Fruit fly (Drosophila melanogaster) whole organism, embryonic: ENCODE measurements around the gene CG7742.
A peak's percentile ranks its signal among the peaks of the same experiment; 100 is the strongest.

Experiments used
- Awh ChIP-seq: fragments of 200-800 bp; sonication (Bioruptor generic); IDR thresholded peaks from 2 replicates; pipeline ENCODE4, ENCODE4 v1.3.6; 2022; ENCODE audit warnings: missing biosample characterization, missing genetic modification characterization
- CG10267 ChIP-seq: fragments of 200-800 bp; sonication (Bioruptor generic); optimal IDR thresholded peaks from 2 replicates; lab custom pipeline; 2018; ENCODE audit warnings: missing biosample characterization, mild to moderate bottlenecking, missing genetic modification characterization, moderate library complexity
- CG10366 ChIP-seq: fragments of 200-800 bp; sonication (Bioruptor generic); IDR thresholded peaks from 2 replicates; pipeline ENCODE4 v1.3.6; 2022; ENCODE audit warnings: missing biosample characterization, missing genetic modification characterization
- CG10979 ChIP-seq: fragments of 200-800 bp; sonication (Bioruptor generic); optimal IDR thresholded peaks from 2 replicates; lab custom pipeline; 2018; ENCODE audit warnings: missing biosample characterization, mild to moderate bottlenecking, missing genetic modification characterization, moderate library complexity
- CG12236 ChIP-seq: fragments of 200-800 bp; sonication (Bioruptor generic); optimal IDR thresholded peaks from 2 replicates; lab custom pipeline; 2016; ENCODE audit warnings: missing biosample characterization, missing genetic modification characterization
- CG13775 ChIP-seq: fragments of 200-800 bp; sonication (Bioruptor generic); optimal IDR thresholded peaks from 3 replicates; lab custom pipeline; 2017; ENCODE audit warnings: missing biosample characterization, mild to moderate bottlenecking, missing genetic modification characterization
- CG13894 ChIP-seq: fragments of 200-800 bp; sonication (Bioruptor generic); optimal IDR thresholded peaks from 3 replicates; lab custom pipeline; 2018; ENCODE audit warnings: missing biosample characterization, mild to moderate bottlenecking, missing genetic modification characterization, moderate library complexity
- CG15696 ChIP-seq: fragments of 200-800 bp; sonication (Bioruptor generic); optimal IDR thresholded peaks from 2 replicates; lab custom pipeline; 2019; ENCODE audit warnings: missing biosample characterization, mild to moderate bottlenecking, missing genetic modification characterization, moderate library complexity
- CG16779 ChIP-seq: fragments of 200-800 bp; sonication (Bioruptor generic); IDR thresholded peaks from 2 replicates; pipeline ENCODE4 v1.3.6; 2022; ENCODE audit warnings: missing biosample characterization, missing genetic modification characterization
- CG16815 ChIP-seq: fragments of 200-800 bp; sonication (Bioruptor generic); optimal IDR thresholded peaks from 3 replicates; lab custom pipeline; 2017; ENCODE audit warnings: missing biosample characterization, mild to moderate bottlenecking, missing genetic modification characterization
- CG17328 ChIP-seq: fragments of 200-800 bp; sonication (Bioruptor generic); IDR thresholded peaks from 2 replicates; pipeline ENCODE4 v1.3.6; 2022; ENCODE audit warnings: missing biosample characterization, missing genetic modification characterization
- CG17361 ChIP-seq: fragments of 200-800 bp; sonication (Bioruptor generic); IDR thresholded peaks from 3 replicates; pipeline ENCODE4 v1.3.6; 2022; ENCODE audit warnings: missing biosample characterization, missing genetic modification characterization
- CG17568 ChIP-seq: fragments of 200-800 bp; sonication (Bioruptor generic); optimal IDR thresholded peaks from 2 replicates; lab custom pipeline; 2018; ENCODE audit warnings: missing biosample characterization, mild to moderate bottlenecking, missing genetic modification characterization, moderate library complexity
- CG31224 ChIP-seq: fragments of 200-800 bp; sonication (Bioruptor generic); IDR thresholded peaks from 2 replicates; pipeline ENCODE4 v1.3.6; 2022; ENCODE audit warnings: missing biosample characterization, missing genetic modification characterization
- CG32772 ChIP-seq: fragments of 200-800 bp; sonication (Bioruptor generic); IDR thresholded peaks from 2 replicates; pipeline ENCODE4 v1.3.6; 2022; ENCODE audit warnings: missing biosample characterization, missing genetic modification characterization
- CG4404 ChIP-seq: fragments of 200-800 bp; sonication (Bioruptor generic); IDR thresholded peaks from 2 replicates; pipeline ENCODE4 v1.3.6; 2022; ENCODE audit warnings: missing biosample characterization, missing genetic modification characterization
- CG6175 ChIP-seq: fragments of 200-800 bp; sonication (Bioruptor generic); IDR thresholded peaks from 3 replicates; pipeline ENCODE4 v1.3.6; 2022; ENCODE audit warnings: missing biosample characterization, missing genetic modification characterization
- Chrac-16 ChIP-seq: fragments of 200-800 bp; sonication (Bioruptor generic); optimal IDR thresholded peaks from 3 replicates; lab custom pipeline; 2016; ENCODE audit warnings: missing biosample characterization, missing genetic modification characterization
- CoRest ChIP-seq: fragments of 200-800 bp; sonication (Bioruptor generic); optimal IDR thresholded peaks from 3 replicates; lab custom pipeline; 2018; ENCODE audit warnings: missing biosample characterization, mild to moderate bottlenecking, missing genetic modification characterization, moderate library complexity
- D ChIP-seq, 2 experiments: fragments of 200-800 bp in 1 of 2; fragments of >200 bp in 1 of 2; sonication (Bioruptor generic) in 1 of 2; optimal IDR thresholded peaks; 2 replicates in 1 of 2; 3 replicates in 1 of 2; lab custom pipeline; 2017; ENCODE audit warnings: mild to moderate bottlenecking in 1 of 2, missing biosample characterization in 1 of 2, missing genetic modification characterization in 1 of 2, missing genetic modification reagents in 1 of 2
- Deaf1 ChIP-seq: fragments of 200-800 bp; optimal IDR thresholded peaks from 3 replicates; lab custom pipeline; 2019; ENCODE audit warnings: missing biosample characterization, mild to moderate bottlenecking, missing genetic modification characterization, moderate library complexity
- H15 ChIP-seq: fragments of 200-800 bp; sonication (Bioruptor generic); IDR thresholded peaks from 3 replicates; pipeline ENCODE4 v1.3.6; 2022; ENCODE audit warnings: missing biosample characterization, missing genetic modification characterization
- H2.0 ChIP-seq: fragments of 200-800 bp; sonication (Bioruptor generic); IDR thresholded peaks from 2 replicates; pipeline ENCODE4 v1.3.6; 2022; ENCODE audit warnings: missing biosample characterization, missing genetic modification characterization
- Hr51 ChIP-seq, 2 experiments: fragments of 200-800 bp; sonication (Bioruptor generic); optimal IDR thresholded peaks; 2 replicates in 1 of 2; 3 replicates in 1 of 2; lab custom pipeline; 2016 to 2018; ENCODE audit warnings: missing biosample characterization in 2 of 2, missing genetic modification characterization in 2 of 2, mild to moderate bottlenecking in 1 of 2, moderate library complexity in 1 of 2
- Hr78 ChIP-seq, 2 experiments: fragments of 200-800 bp in 1 of 2; fragments of >200 bp in 1 of 2; sonication (Bioruptor generic) in 1 of 2; optimal IDR thresholded peaks; 2 replicates each; lab custom pipeline; 2017 to 2019; ENCODE audit warnings: missing biosample characterization in 2 of 2, missing genetic modification characterization in 2 of 2, mild to moderate bottlenecking in 1 of 2, moderate library complexity in 1 of 2
- Neu2 ChIP-seq: fragments of 200-800 bp; sonication (Bioruptor generic); optimal IDR thresholded peaks from 3 replicates; lab custom pipeline; 2016; ENCODE audit warnings: missing biosample characterization, missing genetic modification characterization, borderline replicate concordance
- PHDP ChIP-seq: fragments of 200-800 bp; sonication (Bioruptor generic); optimal IDR thresholded peaks from 3 replicates; lab custom pipeline; 2018; ENCODE audit warnings: missing biosample characterization, mild to moderate bottlenecking, missing genetic modification characterization, moderate library complexity
- ato ChIP-seq: fragments of 200-800 bp; sonication (Bioruptor generic); IDR thresholded peaks from 2 replicates; pipeline ENCODE4 v1.3.6; 2022; ENCODE audit warnings: missing biosample characterization, missing genetic modification characterization; ENCODE audit not compliant: partially characterized antibody
- bab2 ChIP-seq: fragments of 200-800 bp; sonication (Bioruptor generic); optimal IDR thresholded peaks from 2 replicates; lab custom pipeline; 2016; ENCODE audit warnings: missing biosample characterization, missing genetic modification characterization
- bcd ChIP-seq: fragments of 200-800 bp; sonication (Bioruptor generic); optimal IDR thresholded peaks from 2 replicates; lab custom pipeline; 2017; ENCODE audit warnings: missing biosample characterization, mild to moderate bottlenecking, missing genetic modification characterization
- chm ChIP-seq: fragments of 200-800 bp; sonication (Bioruptor generic); IDR thresholded peaks from 2 replicates; pipeline ENCODE4 v1.3.6; 2022; ENCODE audit warnings: missing biosample characterization, missing genetic modification characterization
- crc ChIP-seq: fragments of 200-800 bp; sonication (Bioruptor generic); optimal IDR thresholded peaks from 2 replicates; lab custom pipeline; 2016; ENCODE audit warnings: missing biosample characterization, missing genetic modification characterization
- croc ChIP-seq: fragments of 200-800 bp; sonication (Bioruptor generic); conservative IDR thresholded peaks from 3 replicates; pipeline ENCODE4 v1.3.6; 2022; ENCODE audit warnings: missing biosample characterization, missing genetic modification characterization
- disco-r ChIP-seq: fragments of 200-800 bp; sonication (Bioruptor generic); optimal IDR thresholded peaks from 2 replicates; lab custom pipeline; 2016; ENCODE audit warnings: missing biosample characterization, missing genetic modification characterization
- fd3F ChIP-seq: fragments of 200-800 bp; sonication (Bioruptor generic); optimal IDR thresholded peaks from 2 replicates; lab custom pipeline; 2018; ENCODE audit warnings: missing biosample characterization, mild to moderate bottlenecking, missing genetic modification characterization, moderate library complexity
- gsb-n ChIP-seq: fragments of 200-800 bp; sonication (Bioruptor generic); optimal IDR thresholded peaks from 3 replicates; lab custom pipeline; 2018; ENCODE audit warnings: missing biosample characterization, mild to moderate bottlenecking, missing genetic modification characterization
- hkb ChIP-seq, 2 experiments: fragments of 200-800 bp in 1 of 2; fragments of >200 bp in 1 of 2; sonication (Bioruptor generic) in 1 of 2; IDR thresholded peaks in 1 of 2; optimal IDR thresholded peaks in 1 of 2; 2 replicates each; pipeline versions ENCODE4 v1.3.6 to Lab custom; 2017 to 2022; ENCODE audit warnings: missing biosample characterization in 1 of 2, missing genetic modification characterization in 1 of 2
- jigr1 ChIP-seq: fragments of 200-800 bp; sonication (Bioruptor generic); IDR thresholded peaks from 3 replicates; pipeline ENCODE4 v1.3.6; 2022; ENCODE audit warnings: missing biosample characterization, missing genetic modification characterization
- jing ChIP-seq: fragments of 200-800 bp; sonication (Bioruptor generic); optimal IDR thresholded peaks from 2 replicates; lab custom pipeline; 2018; ENCODE audit warnings: missing biosample characterization, mild to moderate bottlenecking, missing genetic modification characterization
- pan ChIP-seq, 4 experiments: fragments of >200 bp in 3 of 4; fragments of 200-800 bp in 1 of 4; sonication (Bioruptor generic) in 1 of 4; optimal IDR thresholded peaks in 3 of 4; IDR thresholded peaks in 1 of 4; 2 replicates each; pipeline versions ENCODE4 v1.3.6 to Lab custom; 2017 to 2022; ENCODE audit warnings: missing biosample characterization in 2 of 4, missing genetic modification characterization in 2 of 4, mixed read lengths in 1 of 4
- repo ChIP-seq: fragments of 200-800 bp; sonication (Bioruptor generic); optimal IDR thresholded peaks from 2 replicates; lab custom pipeline; 2016; ENCODE audit warnings: missing biosample characterization, missing genetic modification characterization
- ro ChIP-seq: fragments of 200-800 bp; sonication (Bioruptor generic); IDR thresholded peaks from 2 replicates; pipeline ENCODE4 v1.3.6; 2022; ENCODE audit warnings: missing biosample characterization, missing genetic modification characterization
- sim ChIP-seq: fragments of 200-800 bp; sonication (Bioruptor generic); IDR thresholded peaks from 2 replicates; pipeline ENCODE4 v1.3.6; 2022; ENCODE audit warnings: missing biosample characterization, missing genetic modification characterization
- slp2 ChIP-seq: fragments of 200-800 bp; sonication (Bioruptor generic); optimal IDR thresholded peaks from 2 replicates; lab custom pipeline; 2016; ENCODE audit warnings: missing biosample characterization, missing genetic modification characterization
- tin ChIP-seq: fragments of 200-800 bp; sonication (Bioruptor generic); optimal IDR thresholded peaks from 3 replicates; lab custom pipeline; 2016; ENCODE audit warnings: missing biosample characterization, missing genetic modification characterization
- z ChIP-seq: fragments of 200-800 bp; sonication (Bioruptor generic); IDR thresholded peaks from 3 replicates; pipeline ENCODE4 v1.3.6; 2022; ENCODE audit warnings: missing biosample characterization, missing genetic modification characterization
- zen ChIP-seq: fragments of 200-800 bp; sonication (Bioruptor generic); optimal IDR thresholded peaks from 3 replicates; lab custom pipeline; 2018; ENCODE audit warnings: missing biosample characterization, mild to moderate bottlenecking, missing genetic modification characterization, moderate library complexity

Gene CG7742

dm6 chr2L:5237899-5238566, 23.2 kb upstream of the CG7742 start (continued):
- TF ChIP-seq CG16779 (no peak), bab2 (GFP tag; lab: Kevin White, UChicago) (no peak), chm (GFP tag; lab: Robert Waterston, UW) (no peak; the same call in 1 of the 2 replicates), CG17361 (GFP tag; lab: Robert Waterston, UW) (peak; percentile 86), Deaf1 (tag; lab: Kevin White, UChicago) (peak; percentile 17), Chrac-16 (peak; percentile 40), CG10366 (GFP tag; lab: Robert Waterston, UW) (peak; percentile 25; the same call in 1 of the 2 replicates), CG10979 (peak; percentile 93), CG17568 (GFP tag; lab: Kevin White, UChicago) (no peak), gsb-n (tag; lab: Kevin White, UChicago) (peak; percentile 93), jigr1 (GFP tag; lab: Robert Waterston, UW) (no peak), H15 (GFP tag; lab: Robert Waterston, UW) (0 out of 3 replicates have a peak, but pooled peaks have one; percentile 11), slp2 (no peak), Hr78 (GFP tag; optimal IDR thresholded peaks at IDR 0.05; lab: Kevin White, UChicago) (peak in 1 of 2 experiments; percentile 73), Awh (GFP tag; lab: Robert Waterston, UW) (peak; percentile 42; the same call in 1 of the 2 replicates), jing (GFP tag; lab: Kevin White, UChicago) (no peak), Neu2 (GFP tag; lab: Kevin White, UChicago) (no peak), pan (optimal IDR thresholded peaks at IDR 0.05; lab: Kevin White, UChicago) (no peak), pan (GFP tag; optimal IDR thresholded peaks at IDR 0.05 in 1 of 2, IDR thresholded peaks at IDR 0.05 in 1 of 2) (peak in 1 of 2 experiments; percentile 13), CG13775 (GFP tag; lab: Kevin White, UChicago) (peak; percentile 60), D (optimal IDR thresholded peaks at IDR 0.05; lab: Kevin White, UChicago) (no peak), D (GFP tag; optimal IDR thresholded peaks at IDR 0.05; lab: Kevin White, UChicago) (peak; percentile 75), fd3F (no peak), CG17328 (GFP tag; lab: Robert Waterston, UW) (peak; percentile 70; the same call in 1 of the 2 replicates), CG13894 (tag; lab: Kevin White, UChicago) (no peak), croc (GFP tag; lab: Robert Waterston, UW) (peak; percentile 73), crc (no peak), CG4404 (GFP tag; lab: Robert Waterston, UW) (peak; percentile 43; the same call in 1 of the 2 replicates), z (GFP tag; lab: Robert Waterston, UW) (no peak), CG6175 (GFP tag; lab: Robert Waterston, UW) (no peak), CG32772 (GFP tag; lab: Robert Waterston, UW) (peak; percentile 70), PHDP (peak; percentile 71), hkb (optimal IDR thresholded peaks at IDR 0.05; lab: Kevin White, UChicago) (no peak), hkb (GFP tag; IDR thresholded peaks at IDR 0.05; lab: Robert Waterston, UW) (0 out of 2 replicates have a peak, but pooled peaks have one; percentile 40), CG16815 (GFP tag; lab: Kevin White, UChicago) (peak; percentile 68), ato (GFP tag; lab: Robert Waterston, UW) (no peak), repo (GFP tag; lab: Kevin White, UChicago) (no peak), zen (tag; lab: Kevin White, UChicago) (peak; percentile 90), H2.0 (GFP tag; lab: Robert Waterston, UW) (no peak), bcd (GFP tag; lab: Kevin White, UChicago) (peak; percentile 17), CG10267 (tag; lab: Kevin White, UChicago) (peak; percentile 84), tin (GFP tag; lab: Kevin White, UChicago) (peak; percentile 67), ro (GFP tag; lab: Robert Waterston, UW) (no peak), CoRest (tag; lab: Kevin White, UChicago) (peak; percentile 79), Hr51 (GFP tag; optimal IDR thresholded peaks at IDR 0.05; lab: Kevin White, UChicago) (peak in 1 of 2 experiments; percentile 56), CG31224 (GFP tag; lab: Robert Waterston, UW) (no peak), disco-r (GFP tag; lab: Kevin White, UChicago) (no peak), sim (GFP tag; lab: Robert Waterston, UW) (0 out of 2 replicates have a peak, but pooled peaks have one; percentile 43), CG12236 (GFP tag; lab: Kevin White, UChicago) (no peak), CG15696 (peak; percentile 80)
